Worm (Caenorhabditis elegans) whole organism, young adult: ENCODE results near the gene cnc-10.

Source experiments
- F10E7.11 ChIP-seq: sonication (generic microtip); optimal IDR thresholded peaks from 2 replicates; lab custom pipeline; 2017; ENCODE audit warnings: mild to moderate bottlenecking, missing genetic modification characterization, moderate library complexity, missing compliant biosample characterization
- F23B12.7 ChIP-seq: sonication (generic microtip); optimal IDR thresholded peaks from 2 replicates; lab custom pipeline; 2017; ENCODE audit warnings: missing genetic modification characterization, mild to moderate bottlenecking, missing compliant biosample characterization, antibody characterized with exemption, moderate library complexity; ENCODE audit not compliant: insufficient read depth
- F37B4.10 ChIP-seq: fragments of 200-800 bp; sonication (Bioruptor generic); IDR thresholded peaks from 2 replicates; pipeline ENCODE4 v1.3.6; 2022; ENCODE audit warnings: missing genetic modification characterization, missing compliant biosample characterization
- F57A8.1 ChIP-seq: fragments of 200-800 bp; sonication (Bioruptor generic); optimal IDR thresholded peaks from 2 replicates; lab custom pipeline; 2018; ENCODE audit warnings: mild to moderate bottlenecking, missing genetic modification characterization, moderate library complexity, missing compliant biosample characterization
- K11D2.4 ChIP-seq: fragments of 200-800 bp; sonication (Bioruptor generic); IDR thresholded peaks from 2 replicates; pipeline ENCODE4 v1.3.6; 2022; ENCODE audit warnings: missing genetic modification reagents, missing genetic modification characterization, missing compliant biosample characterization
- T26A5.8 ChIP-seq: sonication (generic microtip); optimal IDR thresholded peaks from 2 replicates; lab custom pipeline; 2016; ENCODE audit warnings: missing genetic modification characterization, missing compliant biosample characterization
- Y53F4B.3 ChIP-seq: fragments of 200-800 bp; sonication (Bioruptor generic); IDR thresholded peaks from 2 replicates; pipeline ENCODE4 v1.3.6; 2022; ENCODE audit warnings: missing genetic modification reagents, missing genetic modification characterization, missing compliant biosample characterization
- Y53G8AR.9 ChIP-seq: fragments of 200-800 bp; sonication (Bioruptor generic); conservative IDR thresholded peaks from 2 replicates; pipeline ENCODE4 v1.3.6; 2022; ENCODE audit warnings: missing genetic modification reagents, missing genetic modification characterization, missing compliant biosample characterization
- Y95B8A.8 ChIP-seq: fragments of 200-800 bp; sonication (Bioruptor generic); IDR thresholded peaks from 2 replicates; pipeline ENCODE4 v1.3.6; 2022; ENCODE audit warnings: missing genetic modification reagents, missing genetic modification characterization, missing compliant biosample characterization
- akir-1 ChIP-seq: fragments of 200-800 bp; sonication (Bioruptor generic); optimal IDR thresholded peaks from 2 replicates; lab custom pipeline; 2018; ENCODE audit warnings: mild to moderate bottlenecking, missing genetic modification characterization, moderate library complexity, missing compliant biosample characterization
- atf-7 ChIP-seq: sonication (generic microtip); optimal IDR thresholded peaks from 2 replicates; lab custom pipeline; 2017; ENCODE audit warnings: mild to moderate bottlenecking, missing genetic modification characterization, missing compliant biosample characterization
- athp-1 ChIP-seq: sonication (generic microtip); optimal IDR thresholded peaks from 2 replicates; lab custom pipeline; 2017; ENCODE audit warnings: mild to moderate bottlenecking, missing genetic modification characterization, missing compliant biosample characterization
- ceh-27 ChIP-seq: fragments of 200-800 bp; sonication (Bioruptor generic); optimal IDR thresholded peaks from 2 replicates; lab custom pipeline; 2018; ENCODE audit warnings: mild to moderate bottlenecking, missing genetic modification characterization, moderate library complexity, missing compliant biosample characterization
- ceh-58 ChIP-seq: fragments of 200-800 bp; sonication (Bioruptor generic); IDR thresholded peaks from 2 replicates; pipeline ENCODE4 v1.3.6; 2022; ENCODE audit warnings: missing genetic modification characterization, missing compliant biosample characterization
- ceh-91 ChIP-seq: fragments of 200-800 bp; sonication (Bioruptor generic); IDR thresholded peaks from 2 replicates; pipeline ENCODE4 v1.3.6; 2022; ENCODE audit warnings: missing genetic modification reagents, missing genetic modification characterization, missing compliant biosample characterization
- chd-7 ChIP-seq: sonication (generic microtip); optimal IDR thresholded peaks from 2 replicates; lab custom pipeline; 2016; ENCODE audit warnings: mild to moderate bottlenecking, missing genetic modification characterization, moderate library complexity, missing compliant biosample characterization
- dox-1 ChIP-seq: fragments of 200-800 bp; sonication (Bioruptor generic); IDR thresholded peaks from 2 replicates; pipeline ENCODE4 v1.3.6; 2022; ENCODE audit warnings: missing genetic modification reagents, missing genetic modification characterization, missing compliant biosample characterization
- efl-1 ChIP-seq: fragments of 150-350 bp; optimal IDR thresholded peaks from 2 replicates; lab custom pipeline; 2014; ENCODE audit warnings: missing biosample characterization, missing genetic modification reagents, missing genetic modification characterization
- egl-18 ChIP-seq: fragments of 200-800 bp; sonication (Bioruptor generic); IDR thresholded peaks from 2 replicates; pipeline ENCODE4 v1.3.6; 2022; ENCODE audit warnings: missing genetic modification reagents, missing genetic modification characterization, missing compliant biosample characterization
- gei-17 ChIP-seq: fragments of 200-800 bp; sonication (Bioruptor generic); optimal IDR thresholded peaks from 2 replicates; lab custom pipeline; 2018; ENCODE audit warnings: mild to moderate bottlenecking, missing genetic modification characterization, missing compliant biosample characterization
- him-1 ChIP-seq: sonication (generic microtip); optimal IDR thresholded peaks from 2 replicates; lab custom pipeline; 2016; ENCODE audit warnings: missing genotype, missing genetic modification reagents, missing genetic modification characterization, missing compliant biosample characterization
- hlh-12 ChIP-seq: sonication (generic microtip); optimal IDR thresholded peaks from 2 replicates; lab custom pipeline; 2016; ENCODE audit warnings: missing genetic modification characterization, missing compliant biosample characterization
- hlh-26 ChIP-seq: fragments of 200-800 bp; sonication (Bioruptor generic); conservative IDR thresholded peaks from 2 replicates; pipeline ENCODE4 v1.3.6; 2022; ENCODE audit warnings: missing genetic modification reagents, missing genetic modification characterization, missing compliant biosample characterization
- hrde-1 ChIP-seq: sonication (generic microtip); optimal IDR thresholded peaks from 2 replicates; lab custom pipeline; 2016; ENCODE audit warnings: missing genetic modification characterization, mild to moderate bottlenecking, missing compliant biosample characterization, moderate library complexity, missing genotype, missing genetic modification reagents, borderline replicate concordance
- let-607 ChIP-seq, 2 experiments: fragments of 200-800 bp in 1 of 2; sonication (Bioruptor generic) in 1 of 2; sonication (generic microtip) in 1 of 2; optimal IDR thresholded peaks; 2 replicates each; lab custom pipeline; 2016 to 2018; ENCODE audit warnings: mild to moderate bottlenecking in 2 of 2, missing compliant biosample characterization in 2 of 2, missing genetic modification characterization in 2 of 2, moderate library complexity in 2 of 2, missing genotype in 1 of 2
- lin-54 ChIP-seq: fragments of 200-800 bp; sonication (Bioruptor generic); optimal IDR thresholded peaks from 2 replicates; lab custom pipeline; 2018; ENCODE audit warnings: mild to moderate bottlenecking, missing genetic modification characterization, missing compliant biosample characterization
- lir-1 ChIP-seq: fragments of 200-800 bp; sonication (Bioruptor generic); conservative IDR thresholded peaks from 2 replicates; pipeline ENCODE4 v1.3.6; 2022; ENCODE audit warnings: missing genetic modification reagents, missing genetic modification characterization, missing compliant biosample characterization
- lsy-27 ChIP-seq: sonication (generic microtip); optimal IDR thresholded peaks from 2 replicates; lab custom pipeline; 2017; ENCODE audit warnings: missing genetic modification characterization, mild to moderate bottlenecking, missing compliant biosample characterization, antibody characterized with exemption, missing genotype, borderline replicate concordance; ENCODE audit not compliant: insufficient read depth
- madf-6 ChIP-seq: fragments of 200-800 bp; sonication (Bioruptor generic); IDR thresholded peaks from 2 replicates; pipeline ENCODE4 v1.3.6; 2022; ENCODE audit warnings: missing genetic modification reagents, missing genetic modification characterization, missing compliant biosample characterization
- nfya-2 ChIP-seq: fragments of 200-800 bp; sonication (Bioruptor generic); IDR thresholded peaks from 2 replicates; pipeline ENCODE4 v1.3.6; 2022; ENCODE audit warnings: missing genetic modification reagents, missing genetic modification characterization, missing compliant biosample characterization
- nhr-179 ChIP-seq: sonication (generic microtip); optimal IDR thresholded peaks from 2 replicates; lab custom pipeline; 2016; ENCODE audit warnings: mild to moderate bottlenecking, missing genetic modification characterization, missing compliant biosample characterization
- nhr-90 ChIP-seq: sonication (generic microtip); optimal IDR thresholded peaks from 2 replicates; lab custom pipeline; 2016; ENCODE audit warnings: missing genotype, mild to moderate bottlenecking, missing genetic modification characterization, missing compliant biosample characterization
- rcor-1 ChIP-seq: fragments of 200-800 bp; sonication (Bioruptor generic); IDR thresholded peaks from 2 replicates; pipeline ENCODE4 v1.3.6; 2022; ENCODE audit warnings: missing genetic modification reagents, missing genetic modification characterization, missing compliant biosample characterization
- rec-8 ChIP-seq, 2 experiments: sonication (generic microtip); optimal IDR thresholded peaks; 2 replicates each; lab custom pipeline; 2016; ENCODE audit warnings: mild to moderate bottlenecking in 2 of 2, missing genetic modification characterization in 2 of 2, missing genetic modification reagents in 2 of 2, missing genotype in 2 of 2, missing biosample characterization in 1 of 2, missing compliant biosample characterization in 1 of 2, moderate library complexity in 1 of 2
- sdz-38 ChIP-seq: sonication (generic microtip); optimal IDR thresholded peaks from 2 replicates; lab custom pipeline; 2016; ENCODE audit warnings: missing genotype, missing genetic modification characterization, missing compliant biosample characterization
- somi-1 ChIP-seq: fragments of 200-800 bp; sonication (Bioruptor generic); optimal IDR thresholded peaks from 2 replicates; lab custom pipeline; 2018; ENCODE audit warnings: mild to moderate bottlenecking, missing genetic modification characterization, missing compliant biosample characterization
- tbp1 ChIP-seq: fragments of 200-800 bp; sonication (Bioruptor generic); optimal IDR thresholded peaks from 2 replicates; lab custom pipeline; 2018; ENCODE audit warnings: mild to moderate bottlenecking, missing genetic modification characterization, missing compliant biosample characterization
- tbx-9 ChIP-seq: sonication (generic microtip); optimal IDR thresholded peaks from 2 replicates; lab custom pipeline; 2016; ENCODE audit warnings: borderline replicate concordance, missing genetic modification characterization, inconsistent platforms, missing compliant biosample characterization
- xnd-1 ChIP-seq: sonication (generic microtip); optimal IDR thresholded peaks from 2 replicates; lab custom pipeline; 2016; ENCODE audit warnings: missing genotype, missing genetic modification reagents, missing genetic modification characterization, missing compliant biosample characterization
- zim-3 ChIP-seq: sonication (generic microtip); optimal IDR thresholded peaks from 2 replicates; lab custom pipeline; 2017; ENCODE audit warnings: mild to moderate bottlenecking, missing genetic modification characterization, moderate library complexity, missing compliant biosample characterization

Gene cnc-10

DNA sequence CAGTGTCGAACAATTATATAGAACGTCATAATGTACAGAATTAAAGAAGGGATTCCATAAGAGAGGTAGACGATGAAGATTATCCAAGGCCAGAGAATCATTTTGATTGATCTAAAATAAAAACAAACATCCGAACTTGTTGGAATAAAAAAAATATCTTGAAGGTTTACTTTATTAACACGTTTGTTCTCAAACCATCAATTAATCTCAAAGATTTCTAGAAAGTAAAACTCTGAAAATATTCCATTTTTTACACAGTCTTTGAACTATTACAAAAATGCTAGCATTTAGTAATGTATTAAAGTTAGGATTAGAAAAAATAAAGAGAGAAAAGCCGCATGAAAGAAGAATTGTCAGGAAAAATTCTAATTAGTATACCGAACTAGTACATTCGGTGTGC lies 18.6 kb upstream of the cnc-10 start, which contains the start of gene srg-40:
Gene srg-40 (minus strand): TSS at position 101 of the 400 bp plus-strand sequence.
- TF ChIP-seq somi-1 (no peak), F57A8.1 (GFP tag; lab: Kevin White, UChicago) (no peak), hlh-12 (tag; lab: Kevin White, UChicago) (no peak), Y95B8A.8 (GFP tag; lab: Robert Waterston, UW) (no peak), rec-8 (tag; optimal IDR thresholded peaks at IDR 0.05; lab: Kevin White, UChicago) (no peak), ceh-58 (GFP tag; lab: Robert Waterston, UW) (no peak), lsy-27 (tag; lab: Kevin White, UChicago) (no peak), let-607 (tag; optimal IDR thresholded peaks at IDR 0.05; lab: Kevin White, UChicago) (no peak), hlh-26 (GFP tag; lab: Robert Waterston, UW) (no peak), him-1 (no peak), rcor-1 (GFP tag; lab: Robert Waterston, UW) (no peak), nhr-179 (tag; lab: Kevin White, UChicago) (no peak), efl-1 (GFP tag; lab: Kevin White, UChicago) (no peak), tbp1 (GFP tag; lab: Kevin White, UChicago) (no peak), atf-7 (tag; lab: Kevin White, UChicago) (no peak), tbx-9 (tag; lab: Kevin White, UChicago) (no peak)
- TF ChIP-seq, all 124 proteins: peak for 0

DNA sequence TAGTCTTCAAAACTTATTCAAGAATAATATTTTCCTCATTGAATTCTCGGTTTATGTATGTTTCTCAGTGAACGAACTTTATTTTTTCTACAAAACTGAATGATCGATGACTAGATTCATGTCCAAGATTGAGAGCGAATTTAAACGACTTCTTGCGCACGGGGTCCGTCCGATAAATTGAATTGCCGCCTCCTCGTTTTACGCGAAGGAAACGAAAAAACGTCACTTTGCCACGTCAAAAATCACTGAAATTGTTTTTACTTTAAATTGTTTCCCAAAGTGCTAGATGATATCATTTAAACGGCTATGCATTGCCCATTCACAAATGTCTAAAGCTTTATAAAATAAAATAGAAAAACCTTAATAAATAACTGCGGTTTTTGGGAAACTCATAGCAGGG lies 15.3 kb upstream of the cnc-10 start:
- TF ChIP-seq akir-1 (GFP tag; lab: Kevin White, UChicago) (no peak), lin-54 (no peak), F23B12.7 (tag; lab: Kevin White, UChicago) (no peak), madf-6 (GFP tag; lab: Robert Waterston, UW) (no peak), ceh-91 (GFP tag; lab: Robert Waterston, UW) (no peak), lir-1 (GFP tag; lab: Robert Waterston, UW) (no peak), nfya-2 (no peak), zim-3 (tag; lab: Kevin White, UChicago) (no peak), K11D2.4 (no peak), sdz-38 (tag; lab: Kevin White, UChicago) (no peak), nhr-90 (tag; lab: Kevin White, UChicago) (no peak), F10E7.11 (tag; lab: Kevin White, UChicago) (no peak), ceh-27 (GFP tag; lab: Kevin White, UChicago) (no peak), hrde-1 (no peak)

DNA sequence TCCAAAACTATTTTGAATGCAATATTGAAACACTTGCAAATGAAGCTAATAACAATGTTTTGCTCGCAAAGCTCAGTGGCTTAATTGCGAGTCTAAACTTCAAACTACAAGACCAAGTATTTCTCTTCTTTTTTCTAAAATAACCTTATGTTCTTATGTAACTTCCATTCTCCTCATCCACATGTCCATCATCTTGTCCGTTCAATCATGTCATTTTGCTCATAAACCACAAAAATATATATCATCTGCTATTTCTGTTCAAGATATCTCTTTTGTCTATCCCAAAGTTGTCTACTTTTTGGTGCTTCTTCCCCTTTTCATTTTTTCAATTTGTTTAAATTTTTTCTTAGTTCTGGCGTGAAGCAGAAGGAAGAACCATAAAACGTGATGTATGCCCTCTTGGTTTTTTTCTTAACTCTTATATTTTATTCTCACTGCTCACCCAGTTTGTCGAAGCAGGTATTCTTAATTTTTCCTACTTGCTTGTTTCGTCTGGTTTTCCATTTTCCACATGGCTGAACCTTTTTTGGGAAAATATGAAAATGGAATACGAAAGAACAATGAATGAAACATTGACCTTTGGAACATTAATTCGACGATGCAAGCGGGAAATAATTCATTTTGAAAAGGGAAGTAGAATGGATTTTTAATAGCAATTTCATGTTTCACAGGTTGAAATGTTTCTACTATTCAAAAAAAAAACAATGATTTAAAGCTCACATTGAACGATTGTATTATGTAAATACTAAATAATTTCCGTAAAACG lies 12.3 kb upstream of the cnc-10 start:
- no peak for TF ChIP-seq T26A5.8
- no peak for TF ChIP-seq gei-17 (GFP tag; lab: Kevin White, UChicago)
- no peak for TF ChIP-seq efl-1 (GFP tag; lab: Kevin White, UChicago)
- TF ChIP-seq egl-18, result no peak
- no peak for TF ChIP-seq dox-1 (GFP tag; lab: Robert Waterston, UW)
- TF ChIP-seq athp-1, result no peak
- TF ChIP-seq ceh-91 (GFP tag; lab: Robert Waterston, UW), result no peak
- TF ChIP-seq Y53F4B.3, result no peak
- TF ChIP-seq sdz-38 (tag; lab: Kevin White, UChicago), result no peak
- TF ChIP-seq rec-8 (tag; optimal IDR thresholded peaks at IDR 0.05; lab: Kevin White, UChicago), result no peak
- TF ChIP-seq F37B4.10, result no peak
- no peak for TF ChIP-seq chd-7 (tag; lab: Kevin White, UChicago)
- TF ChIP-seq xnd-1 (tag; lab: Kevin White, UChicago), result no peak
- no peak for TF ChIP-seq Y53G8AR.9
